Worm (Caenorhabditis elegans) whole organism, midembryonic: Measurements from ENCODE around the gene irld-21.

Source experiments
- T22C8.4 ChIP-seq: fragments of 200-800 bp; sonication (Bioruptor generic); IDR thresholded peaks from 2 replicates; pipeline ENCODE4 v1.3.6; 2022; ENCODE audit warnings: missing genetic modification characterization, missing compliant biosample characterization
- cog-1 ChIP-seq: sonication (generic microtip); optimal IDR thresholded peaks from 2 replicates; lab custom pipeline; 2016; ENCODE audit warnings: missing genetic modification characterization, missing compliant biosample characterization
- flt-1 ChIP-seq: fragments of 200-800 bp; sonication (Bioruptor generic); IDR thresholded peaks from 2 replicates; pipeline ENCODE4 v1.3.6; 2022; ENCODE audit warnings: missing genetic modification characterization, missing compliant biosample characterization
- klf-2 ChIP-seq: fragments of 200-800 bp; sonication (Bioruptor generic); conservative IDR thresholded peaks from 2 replicates; pipeline ENCODE4 v1.3.6; 2022; ENCODE audit warnings: missing genetic modification reagents, missing genetic modification characterization, missing compliant biosample characterization
- ztf-29 ChIP-seq: fragments of 200-800 bp; sonication (Bioruptor generic); IDR thresholded peaks from 2 replicates; pipeline ENCODE4 v1.3.6; 2022; ENCODE audit warnings: missing genetic modification reagents, missing genetic modification characterization, missing compliant biosample characterization

DNA sequence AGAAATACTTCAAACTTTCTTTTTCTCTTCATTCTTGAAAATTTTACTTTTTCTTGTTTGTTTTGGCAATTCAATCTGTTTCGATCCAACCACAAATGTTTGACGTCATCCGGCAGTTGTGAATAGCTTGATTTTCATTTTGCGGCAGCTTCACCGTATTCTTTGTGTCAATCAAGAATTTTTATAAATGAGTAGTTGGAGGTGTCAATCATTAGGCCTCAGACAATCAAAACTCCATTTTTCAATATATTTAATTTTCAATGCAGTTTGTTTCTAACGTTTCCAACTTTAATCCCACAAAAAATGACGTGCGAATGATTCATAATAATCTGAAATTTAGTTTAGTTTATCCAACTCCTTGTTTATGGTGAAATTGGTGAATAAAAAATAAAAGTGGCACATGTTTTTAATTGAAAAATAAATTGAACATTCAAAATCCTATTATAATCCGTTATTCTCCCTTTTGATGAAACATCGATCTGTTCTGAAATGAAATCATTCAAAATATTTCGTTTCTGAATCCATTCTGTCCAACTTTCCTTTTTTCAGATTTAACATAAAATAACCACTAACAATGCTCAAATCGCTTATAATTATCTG lies 35.5 kb upstream of the irld-21 start, which contains the start of gene ttr-53:
- TF ChIP-seq cog-1 (tag; lab: Kevin White, UChicago) (no peak), T22C8.4 (no peak), klf-2 (GFP tag; lab: Robert Waterston, UW) (no peak), ztf-29 (no peak), flt-1 (GFP tag; lab: Robert Waterston, UW) (no peak)
